Worm (Caenorhabditis elegans) whole organism, young adult: ENCODE data around the gene dpy-26.

Experiments used
- B0035.1 ChIP-seq: sonication (generic microtip); optimal IDR thresholded peaks from 2 replicates; lab custom pipeline; 2016; ENCODE audit warnings: missing genetic modification characterization, mild to moderate bottlenecking, missing compliant biosample characterization, missing genotype, missing genetic modification reagents
- D2030.7 ChIP-seq: fragments of 200-800 bp; sonication (Bioruptor generic); IDR thresholded peaks from 2 replicates; pipeline ENCODE4 v1.3.6; 2022; ENCODE audit warnings: missing genetic modification reagents, missing genetic modification characterization, missing compliant biosample characterization
- athp-1 ChIP-seq: sonication (generic microtip); optimal IDR thresholded peaks from 2 replicates; lab custom pipeline; 2017; ENCODE audit warnings: mild to moderate bottlenecking, missing genetic modification characterization, missing compliant biosample characterization
- die-1 ChIP-seq: sonication (generic microtip); optimal IDR thresholded peaks from 2 replicates; lab custom pipeline; 2016; ENCODE audit warnings: missing genotype, mild to moderate bottlenecking, missing genetic modification characterization, missing compliant biosample characterization
- nhr-27 ChIP-seq: fragments of 200-800 bp; sonication (Bioruptor generic); optimal IDR thresholded peaks from 2 replicates; lab custom pipeline; 2018; ENCODE audit warnings: mild to moderate bottlenecking, missing genetic modification characterization, moderate library complexity, missing compliant biosample characterization
- snpc-1.1 ChIP-seq: sonication (generic microtip); optimal IDR thresholded peaks from 2 replicates; lab custom pipeline; 2017; ENCODE audit warnings: missing genetic modification characterization, mild to moderate bottlenecking, missing compliant biosample characterization, antibody characterized with exemption, moderate library complexity, missing genotype, missing genetic modification reagents; ENCODE audit not compliant: insufficient read depth
- snpc-1.3 ChIP-seq: sonication (generic microtip); optimal IDR thresholded peaks from 2 replicates; lab custom pipeline; 2017; ENCODE audit warnings: missing genetic modification characterization, mild to moderate bottlenecking, missing compliant biosample characterization, antibody characterized with exemption, moderate library complexity, missing genotype, missing genetic modification reagents; ENCODE audit not compliant: insufficient read depth
- snpc-4 ChIP-seq, 5 experiments: fragments of 150-350 bp in 1 of 5; sonication (generic microtip) in 4 of 5; optimal IDR thresholded peaks; 2 replicates each; lab custom pipeline; 2014 to 2018; ENCODE audit warnings: missing genetic modification characterization in 5 of 5, missing biosample characterization in 3 of 5, antibody characterized with exemption in 2 of 5, mild to moderate bottlenecking in 2 of 5, missing compliant biosample characterization in 2 of 5, missing genotype in 2 of 5, moderate library complexity in 2 of 5, missing genetic modification reagents in 1 of 5

DNA sequence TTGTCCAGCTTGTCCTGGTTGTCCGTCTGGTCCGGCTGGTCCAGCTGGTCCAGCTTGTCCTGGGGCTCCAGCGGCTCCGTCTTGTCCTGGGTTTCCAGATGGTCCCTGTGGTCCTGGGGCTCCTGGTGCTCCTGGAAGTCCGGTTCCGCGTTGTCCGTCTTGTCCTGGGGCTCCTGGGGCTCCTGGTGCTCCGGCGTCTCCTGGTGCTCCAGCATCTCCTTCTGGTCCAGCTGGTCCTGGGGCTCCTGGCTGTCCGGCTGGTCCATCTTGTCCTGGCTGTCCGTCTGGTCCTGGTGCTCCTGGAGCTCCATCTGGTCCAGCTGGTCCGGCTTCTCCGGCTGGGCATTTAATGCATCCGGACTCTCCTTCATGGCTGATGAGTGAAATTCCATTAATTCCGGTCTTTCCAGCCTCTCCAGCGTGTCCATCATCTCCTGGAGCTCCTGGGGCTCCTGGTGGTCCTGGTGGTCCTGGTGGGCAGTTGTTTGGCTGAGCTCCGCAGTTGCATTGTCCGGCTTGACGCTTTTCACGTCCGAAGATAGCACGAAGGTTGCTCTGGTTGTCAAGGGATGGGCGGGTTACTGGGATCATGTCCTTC is 23.3 kb downstream of the dpy-26 start:
- TF ChIP-seq snpc-1.1, result no peak
- TF ChIP-seq die-1 (tag; lab: Kevin White, UChicago), result no peak
- TF ChIP-seq snpc-1.3 (tag; lab: Kevin White, UChicago), result no peak
- TF ChIP-seq B0035.1, result no peak
- no peak for TF ChIP-seq D2030.7
- TF ChIP-seq snpc-4 (GFP tag; optimal IDR thresholded peaks at IDR 0.05; lab: Kevin White, UChicago), result no peak
- TF ChIP-seq snpc-4 (tag; optimal IDR thresholded peaks at IDR 0.05; lab: Kevin White, UChicago), result no peak
- TF ChIP-seq athp-1, result peak; percentile 6
- TF ChIP-seq nhr-27, result no peak
